Worm (Caenorhabditis elegans) whole organism, young adult: Measurements from ENCODE around the gene ints-9.

Experiments used
- B0261.1 ChIP-seq: sonication (generic microtip); optimal IDR thresholded peaks from 2 replicates; lab custom pipeline; 2016; ENCODE audit warnings: mild to moderate bottlenecking, missing genetic modification characterization, moderate library complexity, missing compliant biosample characterization
- B0336.3 ChIP-seq: fragments of 200-800 bp; sonication (Bioruptor generic); IDR thresholded peaks from 2 replicates; pipeline ENCODE4 v1.3.6; 2022; ENCODE audit warnings: missing genetic modification characterization, missing compliant biosample characterization
- C06A6.2 ChIP-seq: fragments of 200-800 bp; sonication (Bioruptor generic); conservative IDR thresholded peaks from 2 replicates; pipeline ENCODE4 v1.3.6; 2022; ENCODE audit warnings: missing genetic modification characterization, missing compliant biosample characterization
- C17E4.6 ChIP-seq: fragments of 200-800 bp; sonication (Bioruptor generic); IDR thresholded peaks from 2 replicates; pipeline ENCODE4 v1.3.6; 2022; ENCODE audit warnings: missing genetic modification reagents, missing genetic modification characterization, missing compliant biosample characterization
- F22D6.2 ChIP-seq: sonication (generic microtip); optimal IDR thresholded peaks from 2 replicates; lab custom pipeline; 2016; ENCODE audit warnings: mild to moderate bottlenecking, missing genetic modification characterization, missing compliant biosample characterization
- F33H1.4 ChIP-seq: fragments of 200-800 bp; sonication (Bioruptor generic); IDR thresholded peaks from 2 replicates; pipeline ENCODE4 v1.3.6; 2022; ENCODE audit warnings: missing genetic modification reagents, missing genetic modification characterization, missing compliant biosample characterization
- F37B4.10 ChIP-seq: fragments of 200-800 bp; sonication (Bioruptor generic); IDR thresholded peaks from 2 replicates; pipeline ENCODE4 v1.3.6; 2022; ENCODE audit warnings: missing genetic modification characterization, missing compliant biosample characterization
- F52B5.7 ChIP-seq: sonication (generic microtip); optimal IDR thresholded peaks from 2 replicates; lab custom pipeline; 2016; ENCODE audit warnings: mild to moderate bottlenecking, missing genetic modification characterization, missing compliant biosample characterization
- F57C9.4 ChIP-seq: sonication (generic microtip); optimal IDR thresholded peaks from 2 replicates; lab custom pipeline; 2017; ENCODE audit warnings: mild to moderate bottlenecking, missing genetic modification characterization, missing compliant biosample characterization
- Y53F4B.3 ChIP-seq: fragments of 200-800 bp; sonication (Bioruptor generic); IDR thresholded peaks from 2 replicates; pipeline ENCODE4 v1.3.6; 2022; ENCODE audit warnings: missing genetic modification reagents, missing genetic modification characterization, missing compliant biosample characterization
- Y53G8AR.9 ChIP-seq: fragments of 200-800 bp; sonication (Bioruptor generic); conservative IDR thresholded peaks from 2 replicates; pipeline ENCODE4 v1.3.6; 2022; ENCODE audit warnings: missing genetic modification reagents, missing genetic modification characterization, missing compliant biosample characterization
- aptf-2 ChIP-seq: fragments of 200-800 bp; sonication (Bioruptor generic); conservative IDR thresholded peaks from 2 replicates; pipeline ENCODE4 v1.3.6; 2022; ENCODE audit warnings: missing genetic modification reagents, missing genetic modification characterization, missing compliant biosample characterization
- atf-7 ChIP-seq: sonication (generic microtip); optimal IDR thresholded peaks from 2 replicates; lab custom pipeline; 2017; ENCODE audit warnings: mild to moderate bottlenecking, missing genetic modification characterization, missing compliant biosample characterization
- attf-6 ChIP-seq: fragments of 200-800 bp; sonication (Bioruptor generic); IDR thresholded peaks from 2 replicates; pipeline ENCODE4 v1.3.6; 2022; ENCODE audit warnings: missing genetic modification reagents, missing genetic modification characterization, missing compliant biosample characterization
- ceh-100 ChIP-seq: fragments of 200-800 bp; sonication (Bioruptor generic); IDR thresholded peaks from 2 replicates; pipeline ENCODE4 v1.3.6; 2022; ENCODE audit warnings: missing genetic modification reagents, missing genetic modification characterization, missing compliant biosample characterization
- ceh-40 ChIP-seq: fragments of 200-800 bp; sonication (Bioruptor generic); IDR thresholded peaks from 2 replicates; pipeline ENCODE4 v1.3.6; 2022; ENCODE audit warnings: missing genetic modification characterization, missing compliant biosample characterization
- die-1 ChIP-seq: sonication (generic microtip); optimal IDR thresholded peaks from 2 replicates; lab custom pipeline; 2016; ENCODE audit warnings: missing genotype, mild to moderate bottlenecking, missing genetic modification characterization, missing compliant biosample characterization
- egrh-3 ChIP-seq: fragments of 200-800 bp; sonication (Bioruptor generic); IDR thresholded peaks from 2 replicates; pipeline ENCODE4 v1.3.6; 2022; ENCODE audit warnings: missing genetic modification reagents, missing genetic modification characterization, missing compliant biosample characterization
- ets-4 ChIP-seq: fragments of 200-800 bp; sonication (Bioruptor generic); optimal IDR thresholded peaks from 2 replicates; lab custom pipeline; 2018; ENCODE audit warnings: mild to moderate bottlenecking, missing genetic modification characterization, missing compliant biosample characterization
- gei-17 ChIP-seq: fragments of 200-800 bp; sonication (Bioruptor generic); optimal IDR thresholded peaks from 2 replicates; lab custom pipeline; 2018; ENCODE audit warnings: mild to moderate bottlenecking, missing genetic modification characterization, missing compliant biosample characterization
- hmg-20 ChIP-seq: fragments of 200-800 bp; sonication (Bioruptor generic); IDR thresholded peaks from 2 replicates; pipeline ENCODE4 v1.3.6; 2022; ENCODE audit warnings: missing genetic modification reagents, missing genetic modification characterization, missing compliant biosample characterization
- hrde-1 ChIP-seq: sonication (generic microtip); optimal IDR thresholded peaks from 2 replicates; lab custom pipeline; 2016; ENCODE audit warnings: missing genetic modification characterization, mild to moderate bottlenecking, missing compliant biosample characterization, moderate library complexity, missing genotype, missing genetic modification reagents, borderline replicate concordance
- let-526 ChIP-seq: fragments of 200-800 bp; sonication (Bioruptor generic); IDR thresholded peaks from 2 replicates; pipeline ENCODE4 v1.3.6; 2022; ENCODE audit warnings: missing genetic modification reagents, missing genetic modification characterization, missing compliant biosample characterization
- lin-26 ChIP-seq: fragments of 200-800 bp; sonication (Bioruptor generic); IDR thresholded peaks from 2 replicates; pipeline ENCODE4 v1.3.6; 2022; ENCODE audit warnings: missing genetic modification reagents, missing genetic modification characterization, missing compliant biosample characterization
- lsl-1 ChIP-seq: fragments of 200-800 bp; sonication (Bioruptor generic); optimal IDR thresholded peaks from 2 replicates; lab custom pipeline; 2018; ENCODE audit warnings: mild to moderate bottlenecking, missing genetic modification characterization, moderate library complexity, missing compliant biosample characterization
- madf-6 ChIP-seq: fragments of 200-800 bp; sonication (Bioruptor generic); IDR thresholded peaks from 2 replicates; pipeline ENCODE4 v1.3.6; 2022; ENCODE audit warnings: missing genetic modification reagents, missing genetic modification characterization, missing compliant biosample characterization
- mcd-1 ChIP-seq: fragments of 200-800 bp; sonication (Bioruptor generic); IDR thresholded peaks from 2 replicates; pipeline ENCODE4 v1.3.6; 2022; ENCODE audit warnings: missing genetic modification reagents, missing genetic modification characterization, missing compliant biosample characterization
- nfya-1 ChIP-seq: sonication (generic microtip); optimal IDR thresholded peaks from 2 replicates; lab custom pipeline; 2017; ENCODE audit warnings: antibody characterized with exemption, missing compliant biosample characterization, missing genetic modification characterization, borderline replicate concordance; ENCODE audit not compliant: insufficient read depth
- nhr-27 ChIP-seq: fragments of 200-800 bp; sonication (Bioruptor generic); optimal IDR thresholded peaks from 2 replicates; lab custom pipeline; 2018; ENCODE audit warnings: mild to moderate bottlenecking, missing genetic modification characterization, moderate library complexity, missing compliant biosample characterization
- nhr-80 ChIP-seq: sonication (generic microtip); optimal IDR thresholded peaks from 2 replicates; lab custom pipeline; 2016; ENCODE audit warnings: missing genetic modification characterization, missing compliant biosample characterization
- rec-8 ChIP-seq, 2 experiments: sonication (generic microtip); optimal IDR thresholded peaks; 2 replicates each; lab custom pipeline; 2016; ENCODE audit warnings: mild to moderate bottlenecking in 2 of 2, missing genetic modification characterization in 2 of 2, missing genetic modification reagents in 2 of 2, missing genotype in 2 of 2, missing biosample characterization in 1 of 2, missing compliant biosample characterization in 1 of 2, moderate library complexity in 1 of 2
- repo-1 ChIP-seq: sonication (generic microtip); optimal IDR thresholded peaks from 2 replicates; lab custom pipeline; 2017; ENCODE audit warnings: mild to moderate bottlenecking, missing genetic modification characterization, missing compliant biosample characterization
- rpc-1 ChIP-seq, 2 experiments: fragments of 150-350 bp in 1 of 2; sonication (generic microtip) in 1 of 2; optimal IDR thresholded peaks; 2 replicates each; lab custom pipeline; 2014 to 2018; ENCODE audit warnings: missing biosample characterization in 1 of 2, missing genetic modification characterization in 1 of 2, missing genetic modification reagents in 1 of 2, missing genotype in 1 of 2
- snpc-1.3 ChIP-seq: sonication (generic microtip); optimal IDR thresholded peaks from 2 replicates; lab custom pipeline; 2017; ENCODE audit warnings: missing genetic modification characterization, mild to moderate bottlenecking, missing compliant biosample characterization, antibody characterized with exemption, moderate library complexity, missing genotype, missing genetic modification reagents; ENCODE audit not compliant: insufficient read depth
- snpc-3.4 ChIP-seq: sonication (generic microtip); optimal IDR thresholded peaks from 2 replicates; lab custom pipeline; 2017; ENCODE audit warnings: missing genetic modification characterization, mild to moderate bottlenecking, missing compliant biosample characterization, antibody characterized with exemption, moderate library complexity, missing genotype, missing genetic modification reagents
- snpc-4 ChIP-seq, 5 experiments: fragments of 150-350 bp in 1 of 5; sonication (generic microtip) in 4 of 5; optimal IDR thresholded peaks; 2 replicates each; lab custom pipeline; 2014 to 2018; ENCODE audit warnings: missing genetic modification characterization in 5 of 5, missing biosample characterization in 3 of 5, antibody characterized with exemption in 2 of 5, mild to moderate bottlenecking in 2 of 5, missing compliant biosample characterization in 2 of 5, missing genotype in 2 of 5, moderate library complexity in 2 of 5, missing genetic modification reagents in 1 of 5
- somi-1 ChIP-seq: fragments of 200-800 bp; sonication (Bioruptor generic); optimal IDR thresholded peaks from 2 replicates; lab custom pipeline; 2018; ENCODE audit warnings: mild to moderate bottlenecking, missing genetic modification characterization, missing compliant biosample characterization
- sptf-2 ChIP-seq: fragments of 200-800 bp; sonication (Bioruptor generic); optimal IDR thresholded peaks from 2 replicates; lab custom pipeline; 2018; ENCODE audit warnings: mild to moderate bottlenecking, missing genetic modification characterization, missing compliant biosample characterization
- tbp1 ChIP-seq: fragments of 200-800 bp; sonication (Bioruptor generic); optimal IDR thresholded peaks from 2 replicates; lab custom pipeline; 2018; ENCODE audit warnings: mild to moderate bottlenecking, missing genetic modification characterization, missing compliant biosample characterization
- unc-130 ChIP-seq: sonication (generic microtip); optimal IDR thresholded peaks from 2 replicates; lab custom pipeline; 2016; ENCODE audit warnings: missing genetic modification reagents, missing genetic modification characterization, missing compliant biosample characterization
- unc-62 ChIP-seq: fragments of 150-350 bp; optimal IDR thresholded peaks from 2 replicates; lab custom pipeline; 2014; ENCODE audit warnings: missing biosample characterization, missing genetic modification reagents, missing genetic modification characterization
- xnd-1 ChIP-seq: sonication (generic microtip); optimal IDR thresholded peaks from 2 replicates; lab custom pipeline; 2016; ENCODE audit warnings: missing genotype, missing genetic modification reagents, missing genetic modification characterization, missing compliant biosample characterization
- ztf-22 ChIP-seq: fragments of 200-800 bp; sonication (Bioruptor generic); optimal IDR thresholded peaks from 2 replicates; lab custom pipeline; 2018; ENCODE audit warnings: mild to moderate bottlenecking, missing genetic modification characterization, moderate library complexity, missing compliant biosample characterization
- ztf-25 ChIP-seq: fragments of 200-800 bp; sonication (Bioruptor generic); IDR thresholded peaks from 2 replicates; pipeline ENCODE4 v1.3.6; 2022; ENCODE audit warnings: missing genetic modification reagents, missing genetic modification characterization, missing compliant biosample characterization
- ztf-26 ChIP-seq: sonication (generic microtip); optimal IDR thresholded peaks from 2 replicates; lab custom pipeline; 2017; ENCODE audit warnings: missing genetic modification characterization, missing compliant biosample characterization

The ints-9 gene

ce11 chrV:7624652-7625051 lies 49.0 kb downstream of the ints-9 start, which contains the start of gene grsp-4:
Gene grsp-4 (plus strand): TSS chrV:7624952.
- TF ChIP-seq die-1 (tag; lab: Kevin White, UChicago) (no peak), ceh-100 (GFP tag; lab: Robert Waterston, UW) (no peak), madf-6 (no peak), nfya-1 (no peak), F22D6.2 (tag; lab: Kevin White, UChicago) (no peak), ztf-26 (tag; lab: Kevin White, UChicago) (no peak), lin-26 (GFP tag; lab: Robert Waterston, UW) (no peak), unc-62 (GFP tag; lab: Kevin White, UChicago) (no peak), nhr-80 (no peak), C06A6.2 (GFP tag; lab: Robert Waterston, UW) (no peak), snpc-4 (GFP tag; optimal IDR thresholded peaks at IDR 0.05; lab: Kevin White, UChicago) (no peak), snpc-4 (tag; optimal IDR thresholded peaks at IDR 0.05; lab: Kevin White, UChicago) (no peak), F33H1.4 (GFP tag; lab: Robert Waterston, UW) (no peak), ets-4 (GFP tag; lab: Kevin White, UChicago) (no peak), B0261.1 (no peak), C17E4.6 (GFP tag; lab: Robert Waterston, UW) (no peak), ztf-22 (GFP tag; lab: Kevin White, UChicago) (no peak), hmg-20 (GFP tag; lab: Robert Waterston, UW) (no peak), ztf-25 (GFP tag; lab: Robert Waterston, UW) (no peak), B0336.3 (GFP tag; lab: Robert Waterston, UW) (no peak)

ce11 chrV:7626550-7626949 lies 50.9 kb downstream of the ints-9 start, which contains the start of gene F07C4.6:
Gene F07C4.6 (plus strand): TSS chrV:7626850.
- TF ChIP-seq Y53G8AR.9 (GFP tag; lab: Robert Waterston, UW) (no peak), aptf-2 (GFP tag; lab: Robert Waterston, UW) (no peak), tbp1 (GFP tag; lab: Kevin White, UChicago) (no peak), lsl-1 (GFP tag; lab: Kevin White, UChicago) (no peak), C17E4.6 (GFP tag; lab: Robert Waterston, UW) (no peak), C06A6.2 (GFP tag; lab: Robert Waterston, UW) (no peak), unc-130 (no peak), F57C9.4 (tag; lab: Kevin White, UChicago) (no peak), egrh-3 (GFP tag; lab: Robert Waterston, UW) (no peak), attf-6 (GFP tag; lab: Robert Waterston, UW) (no peak), xnd-1 (tag; lab: Kevin White, UChicago) (no peak), F22D6.2 (tag; lab: Kevin White, UChicago) (no peak), let-526 (GFP tag; lab: Robert Waterston, UW) (no peak), gei-17 (GFP tag; lab: Kevin White, UChicago) (no peak), repo-1 (tag; lab: Kevin White, UChicago) (no peak), somi-1 (no peak), snpc-3.4 (tag; lab: Kevin White, UChicago) (no peak), F33H1.4 (GFP tag; lab: Robert Waterston, UW) (no peak)
- TF ChIP-seq, all 124 proteins: peak for 0

- TF ChIP-seq nhr-27 (tag; lab: Kevin White, UChicago) (no peak), mcd-1 (no peak), F37B4.10 (no peak), atf-7 (tag; lab: Kevin White, UChicago) (no peak), rec-8 (tag; optimal IDR thresholded peaks at IDR 0.05; lab: Kevin White, UChicago) (no peak), F52B5.7 (no peak), rpc-1 (optimal IDR thresholded peaks at IDR 0.05; lab: Kevin White, UChicago) (no peak), rpc-1 (tag; optimal IDR thresholded peaks at IDR 0.05; lab: Kevin White, UChicago) (no peak), Y53F4B.3 (GFP tag; lab: Robert Waterston, UW) (no peak), ceh-40 (GFP tag; lab: Robert Waterston, UW) (no peak), B0261.1 (no peak), somi-1 (no peak), sptf-2 (GFP tag; lab: Kevin White, UChicago) (no peak), snpc-1.3 (tag; lab: Kevin White, UChicago) (no peak), C06A6.2 (GFP tag; lab: Robert Waterston, UW) (no peak), ztf-26 (tag; lab: Kevin White, UChicago) (no peak), hrde-1 (no peak)
These were observed 53.9 kb downstream of the ints-9 start, which contains the start of gene srd-30 for ce11 chrV:7629504-7629903. Gene srd-30 (plus strand): TSS chrV:7629804.
